Worm (Caenorhabditis elegans) whole organism, late embryonic: ENCODE measurements around the gene T23B12.5.

Experiments used
- F13H6.1 ChIP-seq: sonication (generic microtip); optimal IDR thresholded peaks from 2 replicates; lab custom pipeline; 2016; ENCODE audit warnings: missing genetic modification characterization, missing compliant biosample characterization
- T23F11.4 ChIP-seq: fragments of 200-800 bp; sonication (Bioruptor generic); optimal IDR thresholded peaks from 2 replicates; lab custom pipeline; 2018; ENCODE audit warnings: mild to moderate bottlenecking, missing genetic modification characterization, missing compliant biosample characterization
- ceh-18 ChIP-seq: sonication (generic microtip); optimal IDR thresholded peaks from 2 replicates; lab custom pipeline; 2016; ENCODE audit warnings: missing genetic modification characterization, missing compliant biosample characterization
- ceh-45 ChIP-seq: fragments of 200-800 bp; sonication (Bioruptor generic); IDR thresholded peaks from 2 replicates; pipeline ENCODE4 v1.3.6; 2022; ENCODE audit warnings: missing genetic modification reagents, missing genetic modification characterization, missing compliant biosample characterization
- elt-2 ChIP-seq: sonication (generic microtip); optimal IDR thresholded peaks from 2 replicates; lab custom pipeline; 2016; ENCODE audit warnings: missing genetic modification reagents, missing genetic modification characterization, missing compliant biosample characterization
- nhr-11 ChIP-seq: fragments of 150-350 bp; optimal IDR thresholded peaks from 2 replicates; lab custom pipeline; 2014; ENCODE audit warnings: missing biosample characterization, missing genetic modification characterization
- npax-4 ChIP-seq: sonication (generic microtip); optimal IDR thresholded peaks from 2 replicates; lab custom pipeline; 2016; ENCODE audit warnings: missing genetic modification characterization, missing compliant biosample characterization
- odd-2 ChIP-seq: sonication (generic microtip); optimal IDR thresholded peaks from 2 replicates; lab custom pipeline; 2017; ENCODE audit warnings: antibody characterized with exemption, mild to moderate bottlenecking, missing genetic modification characterization, missing compliant biosample characterization
- pha-4 ChIP-seq: fragments of 150-350 bp; optimal IDR thresholded peaks from 2 replicates; lab custom pipeline; 2018; ENCODE audit warnings: missing biosample characterization, missing genetic modification reagents, missing genetic modification characterization
- ref-2 ChIP-seq: sonication (generic microtip); optimal IDR thresholded peaks from 2 replicates; lab custom pipeline; 2016; ENCODE audit warnings: missing genetic modification characterization, missing compliant biosample characterization
- sox-4 ChIP-seq: sonication (generic microtip); optimal IDR thresholded peaks from 2 replicates; lab custom pipeline; 2017; ENCODE audit warnings: mild to moderate bottlenecking, missing genetic modification characterization, inconsistent platforms, missing compliant biosample characterization
- tbx-2 ChIP-seq: sonication (generic microtip); optimal IDR thresholded peaks from 2 replicates; lab custom pipeline; 2016; ENCODE audit warnings: missing genetic modification characterization, missing compliant biosample characterization
- unc-86 ChIP-seq: sonication (generic microtip); optimal IDR thresholded peaks from 2 replicates; lab custom pipeline; 2016; ENCODE audit warnings: missing genetic modification characterization, missing compliant biosample characterization

DNA sequence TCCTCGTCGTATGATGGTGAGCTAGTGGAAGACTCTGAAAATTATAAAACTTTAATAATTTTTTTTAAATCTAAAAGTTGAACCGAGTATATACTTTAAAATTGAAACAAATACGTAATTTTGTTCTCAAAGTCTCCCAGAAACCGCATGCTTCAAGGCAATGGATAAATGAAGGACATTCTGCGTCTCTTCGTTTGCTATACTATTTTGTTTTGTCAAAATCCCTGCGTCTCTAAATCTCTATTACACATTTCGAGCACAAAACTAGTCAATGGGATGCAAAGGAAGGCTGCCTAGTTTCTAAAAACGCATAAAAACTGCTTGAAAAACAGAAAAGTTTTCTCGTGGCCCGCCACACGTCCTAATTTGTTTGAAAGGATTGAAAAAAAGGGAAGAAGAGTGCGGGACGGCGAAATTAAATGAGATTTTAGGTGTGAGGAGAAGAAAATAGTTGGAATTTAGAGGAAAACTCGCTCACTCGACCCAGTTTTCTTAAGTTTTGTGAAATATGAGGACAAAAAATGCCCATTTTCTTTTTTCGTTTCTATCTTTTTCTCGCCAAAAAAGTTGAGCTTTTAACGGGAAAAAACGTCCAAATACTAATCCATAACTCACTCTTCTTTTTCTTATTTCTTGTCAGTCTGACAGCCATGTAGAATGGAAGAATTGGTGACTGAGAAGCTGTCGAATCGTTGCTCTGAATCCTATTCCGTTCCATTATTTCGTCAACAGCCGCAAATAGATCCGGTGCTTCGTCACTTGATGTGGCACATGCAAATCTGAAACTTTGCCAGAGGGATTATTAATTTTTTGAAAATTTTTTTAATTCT lies 19.0 kb downstream of the T23B12.5 start:
- TF ChIP-seq npax-4 (tag; lab: Kevin White, UChicago), result no peak
- no peak for TF ChIP-seq nhr-11
- TF ChIP-seq ceh-18 (tag; lab: Kevin White, UChicago), result no peak
- TF ChIP-seq odd-2, result no peak
- TF ChIP-seq unc-86, result no peak
- TF ChIP-seq sox-4 (tag; lab: Kevin White, UChicago), result no peak
- TF ChIP-seq pha-4, result no peak
- no peak for TF ChIP-seq tbx-2 (tag; lab: Kevin White, UChicago)
- TF ChIP-seq T23F11.4 (GFP tag; lab: Kevin White, UChicago), result no peak
- no peak for TF ChIP-seq F13H6.1 (tag; lab: Kevin White, UChicago)
- TF ChIP-seq ref-2, result no peak
- TF ChIP-seq ceh-45, result no peak
- no peak for TF ChIP-seq elt-2 (tag; lab: Kevin White, UChicago)
